Fruit fly (Drosophila melanogaster): ENCODE results near the gene RabX2.

Gene RabX2

DNA sequence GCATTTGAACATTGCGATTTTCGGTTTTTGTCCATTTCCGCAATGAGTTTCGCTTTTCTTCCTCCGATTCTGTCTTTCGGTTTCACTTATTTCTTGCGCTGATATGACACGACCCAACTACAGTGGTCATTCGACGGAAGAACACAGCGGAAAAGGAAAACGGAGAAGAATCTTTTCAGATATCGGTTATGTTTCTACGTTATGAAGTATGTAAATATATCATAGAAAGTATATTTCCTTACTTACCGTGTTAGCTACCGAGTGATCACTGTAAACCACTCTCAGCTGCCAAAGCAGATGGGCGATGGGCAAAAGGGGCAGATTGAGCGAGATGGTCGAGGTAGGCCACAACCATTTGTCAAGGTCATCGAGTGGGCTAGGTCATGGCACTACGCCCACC is 29.6 kb upstream of the RabX2 start (continued):
- TF ChIP-seq CG2889 (GFP tag; IDR thresholded peaks at IDR 0.05) (0 out of 3 replicates have a peak, but pooled peaks have one; percentile 29), CG17612 (GFP tag; IDR thresholded peaks at IDR 0.05) (0 out of 2 replicates have a peak, but pooled peaks have one; percentile 30), Scr (GFP tag; IDR thresholded peaks at IDR 0.05; ENCODE audit: partially characterized antibody) (no peak), maf-S (GFP tag; optimal IDR thresholded peaks at IDR 0.05) (no peak), CG4820 (GFP tag; optimal IDR thresholded peaks at IDR 0.05) (peak; percentile 7), HmgD (GFP tag; optimal IDR thresholded peaks at IDR 0.05) (no peak), CG12769 (tag; optimal IDR thresholded peaks at IDR 0.05) (peak; percentile 76), CG12071 (GFP tag; optimal IDR thresholded peaks at IDR 0.05) (peak; percentile 37), CG33213 (GFP tag; optimal IDR thresholded peaks at IDR 0.05) (no peak), CG8765 (GFP tag; IDR thresholded peaks at IDR 0.05) (no peak), pb (GFP tag; optimal IDR thresholded peaks at IDR 0.05) (no peak), dmrt11E (tag; optimal IDR thresholded peaks at IDR 0.05) (no peak), nmo (GFP tag; optimal IDR thresholded peaks at IDR 0.05) (peak; percentile 23), CG7372 (GFP tag; IDR thresholded peaks at IDR 0.05) (0 out of 2 replicates have a peak, but pooled peaks have one; percentile 27), Abd-B (GFP tag; optimal IDR thresholded peaks at IDR 0.05) (peak; percentile 19), CG9609 (GFP tag; optimal IDR thresholded peaks at IDR 0.05) (peak; percentile 21), ems (GFP tag; optimal IDR thresholded peaks at IDR 0.05) (peak; percentile 38), amos (GFP tag; IDR thresholded peaks at IDR 0.05; ENCODE audit: partially characterized antibody) (no peak), Myb (GFP tag; optimal IDR thresholded peaks at IDR 0.05) (peak; percentile 14), psq (GFP tag; optimal IDR thresholded peaks at IDR 0.05) (no peak), Neu2 (GFP tag; optimal IDR thresholded peaks at IDR 0.05; ENCODE audit: borderline replicate concordance) (no peak), sob (GFP tag; IDR thresholded peaks at IDR 0.05) (peak; percentile 64; the same call in 1 of the 2 replicates), caup (GFP tag; optimal IDR thresholded peaks at IDR 0.05; ENCODE audit: severe bottlenecking) (peak; percentile 41), CG31224 (GFP tag; IDR thresholded peaks at IDR 0.05) (0 out of 2 replicates have a peak, but pooled peaks have one; percentile 25), Fer3 (tag; optimal IDR thresholded peaks at IDR 0.05) (peak; percentile 47), CG12299 (tag; optimal IDR thresholded peaks at IDR 0.05) (no peak), wek (GFP tag; optimal IDR thresholded peaks at IDR 0.05) (no peak), CG7786 (GFP tag; optimal IDR thresholded peaks at IDR 0.05) (peak; percentile 43), Pdp1 (GFP tag; optimal IDR thresholded peaks at IDR 0.05) (peak; percentile 33 to 46), CG12942 (GFP tag; optimal IDR thresholded peaks at IDR 0.05) (no peak), gcm (GFP tag; optimal IDR thresholded peaks at IDR 0.05) (no peak), CG8089 (GFP tag; optimal IDR thresholded peaks at IDR 0.05) (no peak), yki (optimal IDR thresholded peaks at IDR 0.05) (no peak), fru (optimal IDR thresholded peaks at IDR 0.05) (no peak), ap (GFP tag; IDR thresholded peaks at IDR 0.05) (no peak), Hr78 (GFP tag; optimal IDR thresholded peaks at IDR 0.05) (no peak), Dip2 (GFP tag; IDR thresholded peaks at IDR 0.05) (no peak), CG4617 (GFP tag; optimal IDR thresholded peaks at IDR 0.05; ENCODE audit: borderline replicate concordance) (no peak), schlank (tag; optimal IDR thresholded peaks at IDR 0.05) (no peak), HHEX (GFP tag; optimal IDR thresholded peaks at IDR 0.05) (peak; percentile 3), Aef1 (GFP tag; IDR thresholded peaks at IDR 0.05) (peak; percentile 34; the same call in 1 of the 3 replicates), dm (GFP tag; optimal IDR thresholded peaks at IDR 0.05) (no peak), CG18619 (GFP tag; optimal IDR thresholded peaks at IDR 0.05) (peak; percentile 24), CG15514 (GFP tag; optimal IDR thresholded peaks at IDR 0.05) (peak; percentile 1), CG17328 (GFP tag; IDR thresholded peaks at IDR 0.05) (no peak), CG13775 (GFP tag; optimal IDR thresholded peaks at IDR 0.05) (peak; percentile 15), CG12104 (GFP tag; optimal IDR thresholded peaks at IDR 0.05) (no peak), pita (GFP tag; optimal IDR thresholded peaks at IDR 0.05) (no peak), CG3726 (GFP tag; IDR thresholded peaks at IDR 0.05) (no peak), Hand (GFP tag; optimal IDR thresholded peaks at IDR 0.05) (no peak), ara (GFP tag; IDR thresholded peaks at IDR 0.05) (peak; percentile 12; the same call in 1 of the 2 replicates)
